Worm (Caenorhabditis elegans): ENCODE measurements around the gene zmp-1.

DNA sequence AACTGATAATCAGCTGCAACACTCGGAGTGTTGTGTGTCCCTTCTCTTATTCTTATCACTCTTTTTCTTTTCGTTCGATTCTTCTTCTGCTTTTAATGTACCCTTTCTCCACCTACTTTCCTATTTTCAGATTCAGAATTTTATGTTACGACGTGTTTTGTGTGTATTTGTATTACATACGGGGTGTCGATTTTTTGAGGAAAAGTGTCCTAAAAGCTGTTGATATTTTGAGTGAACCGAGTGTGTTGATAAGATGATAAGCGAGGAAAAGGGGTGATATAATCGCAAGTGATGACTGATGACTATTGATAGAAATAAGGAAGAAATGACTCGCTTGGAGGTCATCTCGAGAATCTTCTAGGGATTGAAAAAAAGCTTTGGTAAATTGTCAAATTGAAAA lies 48.7 kb upstream of the zmp-1 start:
- no peak for TF ChIP-seq snpc-1.1 (tag; optimal IDR thresholded peaks at IDR 0.05; ENCODE audit: insufficient read depth)
- TF ChIP-seq attf-3 (GFP tag; conservative IDR thresholded peaks at IDR 0.05): no peak
- TF ChIP-seq ets-4 (GFP tag; optimal IDR thresholded peaks at IDR 0.05): peak; percentile 38
- no peak for TF ChIP-seq ztf-25 (GFP tag; IDR thresholded peaks at IDR 0.05)
- TF ChIP-seq aptf-2 (GFP tag; conservative IDR thresholded peaks at IDR 0.05): no peak
- no peak for TF ChIP-seq ama-1 (optimal IDR thresholded peaks at IDR 0.05)
- no peak for TF ChIP-seq ama-1 (GFP tag; optimal IDR thresholded peaks at IDR 0.05)
- no peak for TF ChIP-seq let-526 (GFP tag; IDR thresholded peaks at IDR 0.05)
- TF ChIP-seq nfya-1 (tag; optimal IDR thresholded peaks at IDR 0.05; ENCODE audit: borderline replicate concordance, insufficient read depth): no peak
- no peak for TF ChIP-seq B0019.2 (GFP tag; conservative IDR thresholded peaks at IDR 0.05)
- TF ChIP-seq hsf-1 (GFP tag; IDR thresholded peaks at IDR 0.05): no peak
- no peak for TF ChIP-seq Y53G8AR.9 (GFP tag; conservative IDR thresholded peaks at IDR 0.05)
- no peak for TF ChIP-seq snpc-4 (GFP tag; optimal IDR thresholded peaks at IDR 0.05)
- no peak for TF ChIP-seq snpc-4 (tag; optimal IDR thresholded peaks at IDR 0.05)

All from whole organism, young adult.